Fruit fly (Drosophila melanogaster) whole organism, embryonic: Measurements from ENCODE around the gene Pfdn2.

Experiments used
- Ada2b ChIP-seq: fragments of 200-800 bp; sonication (Bioruptor generic); IDR thresholded peaks from 2 replicates; pipeline ENCODE4 v1.3.6; 2022; ENCODE audit warnings: missing biosample characterization, missing genetic modification characterization
- Atf6 ChIP-seq: fragments of 200-800 bp; sonication (Bioruptor generic); IDR thresholded peaks from 2 replicates; pipeline ENCODE4 v1.3.6; 2022; ENCODE audit warnings: missing biosample characterization, missing genetic modification characterization
- C15 ChIP-seq: fragments of 200-800 bp; sonication (Bioruptor generic); IDR thresholded peaks from 3 replicates; pipeline ENCODE4 v1.3.6; 2022; ENCODE audit warnings: missing biosample characterization, missing genetic modification characterization
- CG10366 ChIP-seq: fragments of 200-800 bp; sonication (Bioruptor generic); IDR thresholded peaks from 2 replicates; pipeline ENCODE4 v1.3.6; 2022; ENCODE audit warnings: missing biosample characterization, missing genetic modification characterization
- CG10979 ChIP-seq: fragments of 200-800 bp; sonication (Bioruptor generic); optimal IDR thresholded peaks from 2 replicates; lab custom pipeline; 2018; ENCODE audit warnings: missing biosample characterization, mild to moderate bottlenecking, missing genetic modification characterization, moderate library complexity
- CG1233 ChIP-seq: fragments of 200-800 bp; sonication (Bioruptor generic); optimal IDR thresholded peaks from 4 replicates; lab custom pipeline; 2018; ENCODE audit warnings: missing biosample characterization, mild to moderate bottlenecking, missing genetic modification characterization
- CG14965 ChIP-seq: fragments of 200-800 bp; sonication (Bioruptor generic); optimal IDR thresholded peaks from 2 replicates; lab custom pipeline; 2016; ENCODE audit warnings: missing biosample characterization, missing genetic modification characterization, borderline replicate concordance
- CG1529 ChIP-seq: fragments of 200-800 bp; sonication (Bioruptor generic); optimal IDR thresholded peaks from 3 replicates; lab custom pipeline; 2018; ENCODE audit warnings: missing biosample characterization, missing genetic modification characterization
- CG15514 ChIP-seq: fragments of 200-800 bp; sonication (Bioruptor generic); optimal IDR thresholded peaks from 3 replicates; lab custom pipeline; 2017; ENCODE audit warnings: missing biosample characterization, missing genetic modification characterization, mild to moderate bottlenecking, moderate library complexity, missing genetic modification reagents
- CG16815 ChIP-seq: fragments of 200-800 bp; sonication (Bioruptor generic); optimal IDR thresholded peaks from 3 replicates; lab custom pipeline; 2017; ENCODE audit warnings: missing biosample characterization, mild to moderate bottlenecking, missing genetic modification characterization
- CG18011 ChIP-seq: fragments of 200-800 bp; sonication (Bioruptor generic); optimal IDR thresholded peaks from 2 replicates; lab custom pipeline; 2017; ENCODE audit warnings: missing biosample characterization, missing genetic modification characterization, mild to moderate bottlenecking, moderate library complexity, missing genotype
- CG2129 ChIP-seq: fragments of 200-800 bp; sonication (Bioruptor generic); IDR thresholded peaks from 2 replicates; pipeline ENCODE4 v1.3.6; 2022; ENCODE audit warnings: missing biosample characterization, missing genetic modification characterization; ENCODE audit not compliant: partially characterized antibody
- CG2712 ChIP-seq: fragments of 200-800 bp; optimal IDR thresholded peaks from 3 replicates; lab custom pipeline; 2019; ENCODE audit warnings: missing biosample characterization, mild to moderate bottlenecking, missing genetic modification characterization, moderate library complexity
- CG3995 ChIP-seq: fragments of 200-800 bp; sonication (Bioruptor generic); optimal IDR thresholded peaks from 3 replicates; lab custom pipeline; 2016; ENCODE audit warnings: missing biosample characterization, missing genetic modification characterization
- CG4730 ChIP-seq: fragments of 200-800 bp; sonication (Bioruptor generic); IDR thresholded peaks from 2 replicates; pipeline ENCODE4 v1.3.6; 2022; ENCODE audit warnings: missing biosample characterization, missing genetic modification characterization
- CG5245 ChIP-seq: fragments of 200-800 bp; sonication (Bioruptor generic); optimal IDR thresholded peaks from 3 replicates; lab custom pipeline; 2016; ENCODE audit warnings: missing biosample characterization, missing genetic modification characterization
- CG6254 ChIP-seq: fragments of 200-800 bp; sonication (Bioruptor generic); optimal IDR thresholded peaks from 3 replicates; lab custom pipeline; 2017; ENCODE audit warnings: mild to moderate bottlenecking, missing biosample characterization, missing genetic modification reagents, missing genetic modification characterization
- CG7786 ChIP-seq: fragments of 200-800 bp; sonication (Bioruptor generic); optimal IDR thresholded peaks from 2 replicates; lab custom pipeline; 2016; ENCODE audit warnings: missing biosample characterization, missing genetic modification characterization
- CG7839 ChIP-seq: fragments of 200-800 bp; sonication (Bioruptor generic); optimal IDR thresholded peaks from 3 replicates; lab custom pipeline; 2018; ENCODE audit warnings: missing biosample characterization, mild to moderate bottlenecking, missing genetic modification characterization, moderate library complexity
- CG8765 ChIP-seq: fragments of 200-800 bp; sonication (Bioruptor generic); IDR thresholded peaks from 2 replicates; pipeline ENCODE4 v1.3.6; 2022; ENCODE audit warnings: missing biosample characterization, missing genetic modification characterization
- CG9727 ChIP-seq: fragments of 200-800 bp; sonication (Bioruptor generic); optimal IDR thresholded peaks from 3 replicates; lab custom pipeline; 2017; ENCODE audit warnings: missing biosample characterization, mild to moderate bottlenecking, missing genetic modification characterization
- Dll ChIP-seq: fragments of 200-800 bp; sonication (Bioruptor generic); IDR thresholded peaks from 4 replicates; pipeline ENCODE4 v1.3.6; 2022; ENCODE audit warnings: missing biosample characterization, missing genetic modification characterization; ENCODE audit not compliant: partially characterized antibody
- E2f2 ChIP-seq: fragments of 200-800 bp; sonication (Bioruptor generic); IDR thresholded peaks from 2 replicates; pipeline ENCODE4 v1.3.6; 2022; ENCODE audit warnings: missing biosample characterization, missing genetic modification characterization
- H2.0 ChIP-seq: fragments of 200-800 bp; sonication (Bioruptor generic); IDR thresholded peaks from 2 replicates; pipeline ENCODE4 v1.3.6; 2022; ENCODE audit warnings: missing biosample characterization, missing genetic modification characterization
- HLH4C ChIP-seq: fragments of 200-800 bp; sonication (Bioruptor generic); IDR thresholded peaks from 3 replicates; pipeline ENCODE4 v1.3.6; 2022; ENCODE audit warnings: missing biosample characterization, missing genetic modification characterization; ENCODE audit not compliant: partially characterized antibody
- HmgZ ChIP-seq: fragments of 200-800 bp; sonication (Bioruptor generic); optimal IDR thresholded peaks from 2 replicates; lab custom pipeline; 2018; ENCODE audit warnings: missing biosample characterization, mild to moderate bottlenecking, missing genetic modification characterization
- Hmr ChIP-seq: fragments of 200-800 bp; sonication (Bioruptor generic); optimal IDR thresholded peaks from 3 replicates; lab custom pipeline; 2017; ENCODE audit warnings: mild to moderate bottlenecking, missing biosample characterization, missing genetic modification reagents, missing genetic modification characterization
- MTF-1 ChIP-seq: fragments of 200-800 bp; sonication (Bioruptor generic); optimal IDR thresholded peaks from 2 replicates; lab custom pipeline; 2018; ENCODE audit warnings: missing biosample characterization, mild to moderate bottlenecking, missing genetic modification characterization, borderline replicate concordance
- NC2α ChIP-seq: fragments of 200-800 bp; sonication (Bioruptor generic); optimal IDR thresholded peaks from 2 replicates; lab custom pipeline; 2016; ENCODE audit warnings: missing biosample characterization, missing genetic modification characterization
- NfI ChIP-seq: fragments of 200-800 bp; sonication (Bioruptor generic); optimal IDR thresholded peaks from 3 replicates; lab custom pipeline; 2018; ENCODE audit warnings: missing biosample characterization, mild to moderate bottlenecking, missing genetic modification characterization, moderate library complexity
- PHDP ChIP-seq: fragments of 200-800 bp; sonication (Bioruptor generic); optimal IDR thresholded peaks from 3 replicates; lab custom pipeline; 2018; ENCODE audit warnings: missing biosample characterization, mild to moderate bottlenecking, missing genetic modification characterization, moderate library complexity
- Spps ChIP-seq: fragments of 200-800 bp; sonication (Bioruptor generic); optimal IDR thresholded peaks from 2 replicates; lab custom pipeline; 2018; ENCODE audit warnings: missing biosample characterization, mild to moderate bottlenecking, missing genetic modification characterization
- Trl ChIP-seq, 3 experiments: fragments of >200 bp in 2 of 3; fragments of 200-800 bp in 1 of 3; sonication (Bioruptor generic) in 1 of 3; optimal IDR thresholded peaks; 2 replicates in 1 of 3; 3 replicates in 2 of 3; lab custom pipeline; 2016 to 2017; ENCODE audit warnings: missing biosample characterization in 1 of 3, missing genetic modification characterization in 1 of 3
- br ChIP-seq: fragments of >200 bp; optimal IDR thresholded peaks from 2 replicates; lab custom pipeline; 2017
- croc ChIP-seq: fragments of 200-800 bp; sonication (Bioruptor generic); conservative IDR thresholded peaks from 3 replicates; pipeline ENCODE4 v1.3.6; 2022; ENCODE audit warnings: missing biosample characterization, missing genetic modification characterization
- dm ChIP-seq: fragments of 200-800 bp; sonication (Bioruptor generic); optimal IDR thresholded peaks from 3 replicates; lab custom pipeline; 2016; ENCODE audit warnings: missing biosample characterization, missing genetic modification characterization
- dmrt99B ChIP-seq: fragments of 200-800 bp; sonication (Bioruptor generic); optimal IDR thresholded peaks from 2 replicates; lab custom pipeline; 2018; ENCODE audit warnings: missing biosample characterization, mild to moderate bottlenecking, missing genetic modification characterization, moderate library complexity
- fd64A ChIP-seq: fragments of 200-800 bp; sonication (Bioruptor generic); optimal IDR thresholded peaks from 3 replicates; lab custom pipeline; 2018; ENCODE audit warnings: missing biosample characterization, mild to moderate bottlenecking, missing genetic modification characterization
- ftz-f1 ChIP-seq: fragments of 200-800 bp; sonication (Bioruptor generic); optimal IDR thresholded peaks from 2 replicates; lab custom pipeline; 2016; ENCODE audit warnings: missing biosample characterization, missing genetic modification characterization
- lola ChIP-seq, 3 experiments: fragments of >200 bp in 2 of 3; fragments of 200-800 bp in 1 of 3; sonication (Bioruptor generic) in 1 of 3; optimal IDR thresholded peaks; 2 replicates each; lab custom pipeline; 2017 to 2019; ENCODE audit warnings: missing biosample characterization in 3 of 3, missing genetic modification characterization in 3 of 3, mild to moderate bottlenecking in 1 of 3, moderate library complexity in 1 of 3
- nau ChIP-seq: fragments of 200-800 bp; sonication (Bioruptor generic); optimal IDR thresholded peaks from 3 replicates; lab custom pipeline; 2017; ENCODE audit warnings: missing biosample characterization, mild to moderate bottlenecking, missing genetic modification characterization, missing genetic modification reagents
- peb ChIP-seq: fragments of 200-800 bp; sonication (Bioruptor generic); IDR thresholded peaks from 2 replicates; pipeline ENCODE4 v1.3.6; 2022; ENCODE audit warnings: missing biosample characterization, missing genetic modification characterization
- pfk ChIP-seq: fragments of 200-800 bp; sonication (Bioruptor generic); optimal IDR thresholded peaks from 2 replicates; lab custom pipeline; 2018; ENCODE audit warnings: missing biosample characterization, mild to moderate bottlenecking, missing genetic modification characterization, moderate library complexity
- pnt ChIP-seq: fragments of 200-800 bp; sonication (Bioruptor generic); optimal IDR thresholded peaks from 3 replicates; lab custom pipeline; 2016; ENCODE audit warnings: missing biosample characterization, missing genetic modification characterization
- slp2 ChIP-seq: fragments of 200-800 bp; sonication (Bioruptor generic); optimal IDR thresholded peaks from 2 replicates; lab custom pipeline; 2016; ENCODE audit warnings: missing biosample characterization, missing genetic modification characterization
- sr ChIP-seq: fragments of 200-800 bp; sonication (Bioruptor generic); IDR thresholded peaks from 3 replicates; pipeline ENCODE4 v1.3.6; 2022; ENCODE audit warnings: missing biosample characterization, missing genetic modification characterization
- stwl ChIP-seq: fragments of 200-800 bp; sonication (Bioruptor generic); optimal IDR thresholded peaks from 3 replicates; lab custom pipeline; 2018; ENCODE audit warnings: missing biosample characterization, mild to moderate bottlenecking, missing genetic modification characterization, moderate library complexity
- tin ChIP-seq: fragments of 200-800 bp; sonication (Bioruptor generic); optimal IDR thresholded peaks from 3 replicates; lab custom pipeline; 2016; ENCODE audit warnings: missing biosample characterization, missing genetic modification characterization
- unc-4 ChIP-seq: fragments of 200-800 bp; sonication (Bioruptor generic); IDR thresholded peaks from 2 replicates; pipeline ENCODE4 v1.3.6; 2022; ENCODE audit warnings: missing biosample characterization, missing genetic modification characterization; ENCODE audit not compliant: partially characterized antibody
- zen2 ChIP-seq: fragments of 200-800 bp; sonication (Bioruptor generic); IDR thresholded peaks from 3 replicates; pipeline ENCODE4 v1.3.6; 2022; ENCODE audit warnings: missing biosample characterization, missing genetic modification characterization; ENCODE audit not compliant: partially characterized antibody

Gene Pfdn2

DNA sequence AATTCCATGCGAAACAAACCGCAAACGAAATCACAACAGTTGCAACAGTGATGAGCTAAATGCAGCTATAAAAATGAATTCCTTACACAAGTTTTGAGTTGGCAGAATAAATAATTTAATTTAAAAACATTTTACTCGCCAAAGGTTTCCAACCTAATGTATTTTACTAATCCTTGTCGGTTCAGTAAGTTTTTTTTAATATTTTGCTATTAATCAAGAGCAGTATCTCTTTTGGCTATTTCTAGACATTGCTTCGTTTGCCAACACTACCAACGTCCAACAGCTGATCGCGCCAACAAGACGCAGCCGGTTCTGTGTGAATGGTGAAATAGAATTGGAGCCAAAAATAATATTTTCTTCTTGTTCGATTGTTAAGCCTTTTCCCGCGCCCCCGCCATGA lies 9.5 kb downstream of the Pfdn2 start, which contains the start of the genes CG32075, CG45101 and SuUR (continued):
- TF ChIP-seq Atf6 (peak; percentile 86), E2f2 (peak; percentile 78), fd64A (GFP tag; lab: Kevin White, UChicago) (no peak), CG5245 (GFP tag; lab: Kevin White, UChicago) (peak; percentile 65), CG4730 (peak; percentile 81), Trl (optimal IDR thresholded peaks at IDR 0.05; lab: Kevin White, UChicago) (no peak), Trl (GFP tag; optimal IDR thresholded peaks at IDR 0.05; lab: Kevin White, UChicago) (peak; percentile 93), Ada2b (GFP tag; lab: Robert Waterston, UW) (peak; percentile 88), stwl (tag; lab: Kevin White, UChicago) (peak; percentile 61), CG14965 (GFP tag; lab: Kevin White, UChicago) (no peak), Spps (tag; lab: Kevin White, UChicago) (peak; percentile 76), CG7839 (tag; lab: Kevin White, UChicago) (peak; percentile 91), slp2 (GFP tag; lab: Kevin White, UChicago) (peak; percentile 85), CG3995 (GFP tag; lab: Kevin White, UChicago) (peak; percentile 76), CG7786 (GFP tag; lab: Kevin White, UChicago) (peak; percentile 90), sr (GFP tag; lab: Robert Waterston, UW) (no peak), br (no peak), unc-4 (GFP tag; lab: Robert Waterston, UW) (no peak), Dll (GFP tag; lab: Robert Waterston, UW) (no peak), CG1233 (GFP tag; lab: Kevin White, UChicago) (peak; percentile 68), CG10979 (peak; percentile 76), CG10366 (GFP tag; lab: Robert Waterston, UW) (peak; percentile 89), pnt (GFP tag; lab: Kevin White, UChicago) (peak; percentile 82), lola (GFP tag; optimal IDR thresholded peaks at IDR 0.05; lab: Kevin White, UChicago) (peak in 1 of 3 experiments; percentile 86), CG2712 (tag; lab: Kevin White, UChicago) (peak; percentile 91), CG1529 (GFP tag; lab: Kevin White, UChicago) (peak; percentile 59), dmrt99B (tag; lab: Kevin White, UChicago) (peak; percentile 69), CG18011 (GFP tag; lab: Kevin White, UChicago) (peak; percentile 82), pfk (GFP tag; lab: Kevin White, UChicago) (no peak), H2.0 (peak; percentile 90), ftz-f1 (GFP tag; lab: Kevin White, UChicago) (peak; percentile 24), peb (GFP tag; lab: Robert Waterston, UW) (peak; percentile 87), CG9727 (GFP tag; lab: Kevin White, UChicago) (peak; percentile 85), PHDP (tag; lab: Kevin White, UChicago) (peak; percentile 87), CG8765 (peak; percentile 75), nau (GFP tag; lab: Kevin White, UChicago) (peak; percentile 75), CG16815 (GFP tag; lab: Kevin White, UChicago) (peak; percentile 80), tin (GFP tag; lab: Kevin White, UChicago) (peak; percentile 90), HmgZ (tag; lab: Kevin White, UChicago) (peak; percentile 92), croc (peak; percentile 74), CG15514 (GFP tag; lab: Kevin White, UChicago) (peak; percentile 78), CG2129 (no peak), MTF-1 (GFP tag; lab: Kevin White, UChicago) (no peak), NfI (GFP tag; lab: Kevin White, UChicago) (peak; percentile 91), NC2α (GFP tag; lab: Kevin White, UChicago) (peak; percentile 70), zen2 (no peak), Hmr (peak; percentile 82), dm (GFP tag; lab: Kevin White, UChicago) (peak; percentile 84), C15 (GFP tag; lab: Robert Waterston, UW) (peak; percentile 86), CG6254 (GFP tag; lab: Kevin White, UChicago) (peak; percentile 54), HLH4C (GFP tag; lab: Robert Waterston, UW) (no peak)
